Worm (Caenorhabditis elegans): ENCODE results near the gene C41H7.9.

DNA sequence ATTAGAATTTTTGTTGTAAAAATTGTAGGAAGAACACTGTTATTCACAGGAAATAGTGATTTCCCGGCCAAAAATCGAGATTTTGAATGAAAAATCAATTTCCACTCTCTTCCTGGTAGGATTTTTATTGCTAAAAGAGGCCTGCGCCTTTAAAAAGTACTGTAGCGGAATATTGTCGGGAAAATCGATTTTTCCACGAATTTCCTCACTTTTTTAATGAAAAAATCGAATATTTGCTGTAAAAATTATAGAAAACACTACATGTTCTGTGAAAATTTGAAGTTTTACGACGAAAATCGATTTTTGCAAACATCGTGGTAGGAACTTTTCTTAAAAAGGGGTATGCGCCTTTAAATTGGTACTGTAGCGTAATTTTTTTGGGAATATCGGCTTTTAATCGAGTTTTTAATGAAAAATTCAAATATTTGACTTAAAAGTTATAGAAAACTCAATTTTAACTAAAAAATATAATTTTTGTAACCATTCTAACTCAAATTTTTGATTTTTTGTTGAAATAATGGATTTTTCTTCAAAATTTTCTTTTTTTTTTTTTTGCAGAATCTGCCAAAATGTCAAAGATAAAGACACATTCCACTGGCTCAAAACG, 44.3 kb upstream of the C41H7.9 start, which contains the start of gene lin-8:
- TF ChIP-seq ztf-11 (tag; optimal IDR thresholded peaks at IDR 0.05) (no peak), unc-62 (GFP tag; optimal IDR thresholded peaks at IDR 0.05) (no peak), lin-13 (GFP tag; optimal IDR thresholded peaks at IDR 0.05) (no peak), aly-2 (tag; optimal IDR thresholded peaks at IDR 0.05) (no peak), lsy-2 (tag; optimal IDR thresholded peaks at IDR 0.05) (no peak), unc-55 (GFP tag; optimal IDR thresholded peaks at IDR 0.05) (no peak), zag-1 (tag; optimal IDR thresholded peaks at IDR 0.05) (no peak), crh-2 (tag; optimal IDR thresholded peaks at IDR 0.05) (no peak), mab-5 (tag; optimal IDR thresholded peaks at IDR 0.05) (no peak), egl-27 (tag; optimal IDR thresholded peaks at IDR 0.05) (no peak), skn-1 (tag; optimal IDR thresholded peaks at IDR 0.05) (no peak), nhr-11 (tag; optimal IDR thresholded peaks at IDR 0.05) (no peak), ama-1 (optimal IDR thresholded peaks at IDR 0.05) (no peak)

Data from whole organism, L2 larva.